Worm (Caenorhabditis elegans) whole organism, early embryonic: ENCODE data around the gene Y73F8A.14.
"Not testable (repeated sequence)": the region's sequence is repeated elsewhere in the genome, so short reads cannot be mapped to it uniquely, and the experiment has no call there.

Experiments
- B0310.2 ChIP-seq: sonication (generic microtip); optimal IDR thresholded peaks from 2 replicates; lab custom pipeline; 2016; ENCODE audit warnings: mild to moderate bottlenecking, missing genetic modification characterization, missing compliant biosample characterization
- F13C5.2 ChIP-seq: sonication (generic microtip); optimal IDR thresholded peaks from 2 replicates; lab custom pipeline; 2017; ENCODE audit warnings: mild to moderate bottlenecking, missing genetic modification characterization, inconsistent platforms, missing compliant biosample characterization
- aly-1 ChIP-seq: sonication (generic microtip); optimal IDR thresholded peaks from 2 replicates; lab custom pipeline; 2016; ENCODE audit warnings: missing genetic modification characterization, missing compliant biosample characterization
- ama-1 ChIP-seq: fragments of 150-350 bp; optimal IDR thresholded peaks from 2 replicates; lab custom pipeline; 2014
- ceh-13 ChIP-seq: fragments of 200-800 bp; sonication (Bioruptor generic); optimal IDR thresholded peaks from 2 replicates; lab custom pipeline; 2018; ENCODE audit warnings: mild to moderate bottlenecking, missing genetic modification characterization, missing compliant biosample characterization
- ceh-36 ChIP-seq: sonication (generic microtip); optimal IDR thresholded peaks from 2 replicates; lab custom pipeline; 2016; ENCODE audit warnings: missing genetic modification characterization, inconsistent platforms, missing compliant biosample characterization
- ets-7 ChIP-seq: sonication (generic microtip); optimal IDR thresholded peaks from 2 replicates; lab custom pipeline; 2016; ENCODE audit warnings: missing genotype, missing genetic modification characterization, missing compliant biosample characterization
- flt-1 ChIP-seq: fragments of 200-800 bp; sonication (Bioruptor generic); IDR thresholded peaks from 2 replicates; pipeline ENCODE4 v1.3.6; 2022; ENCODE audit warnings: missing genetic modification characterization, missing compliant biosample characterization
- hmbx-1 ChIP-seq: sonication (generic microtip); optimal IDR thresholded peaks from 2 replicates; lab custom pipeline; 2016; ENCODE audit warnings: mild to moderate bottlenecking, missing genetic modification characterization, missing compliant biosample characterization
- hmg-4 ChIP-seq: fragments of 200-800 bp; sonication (Bioruptor generic); optimal IDR thresholded peaks from 2 replicates; lab custom pipeline; 2018; ENCODE audit warnings: mild to moderate bottlenecking, missing genetic modification characterization, missing compliant biosample characterization
- hnd-1 ChIP-seq: sonication (generic microtip); optimal IDR thresholded peaks from 2 replicates; lab custom pipeline; 2016; ENCODE audit warnings: missing genetic modification characterization, missing compliant biosample characterization
- pes-1 ChIP-seq: fragments of 200-800 bp; sonication (Bioruptor generic); IDR thresholded peaks from 2 replicates; pipeline ENCODE4 v1.3.6; 2022; ENCODE audit warnings: missing genetic modification reagents, missing genetic modification characterization, missing compliant biosample characterization
- scrt-1 ChIP-seq: fragments of 200-800 bp; sonication (Bioruptor generic); IDR thresholded peaks from 2 replicates; pipeline ENCODE4 v1.3.6; 2022; ENCODE audit warnings: missing genetic modification characterization, missing compliant biosample characterization
- sea-1 ChIP-seq: fragments of 200-800 bp; sonication (Bioruptor generic); conservative IDR thresholded peaks from 2 replicates; pipeline ENCODE4 v1.3.6; 2022; ENCODE audit warnings: missing genetic modification characterization, missing compliant biosample characterization
- tbx-11 ChIP-seq: fragments of 200-800 bp; sonication (Bioruptor generic); IDR thresholded peaks from 2 replicates; pipeline ENCODE4 v1.3.6; 2022; ENCODE audit warnings: missing genetic modification characterization, missing compliant biosample characterization
- tbx-37 ChIP-seq: fragments of 200-800 bp; sonication (Bioruptor generic); conservative IDR thresholded peaks from 2 replicates; pipeline ENCODE4 v1.3.6; 2022; ENCODE audit warnings: missing genetic modification reagents, missing genetic modification characterization, missing compliant biosample characterization
- tra-4 ChIP-seq: sonication (generic microtip); optimal IDR thresholded peaks from 2 replicates; lab custom pipeline; 2017; ENCODE audit warnings: missing genetic modification characterization, missing compliant biosample characterization

Gene Y73F8A.14

DNA sequence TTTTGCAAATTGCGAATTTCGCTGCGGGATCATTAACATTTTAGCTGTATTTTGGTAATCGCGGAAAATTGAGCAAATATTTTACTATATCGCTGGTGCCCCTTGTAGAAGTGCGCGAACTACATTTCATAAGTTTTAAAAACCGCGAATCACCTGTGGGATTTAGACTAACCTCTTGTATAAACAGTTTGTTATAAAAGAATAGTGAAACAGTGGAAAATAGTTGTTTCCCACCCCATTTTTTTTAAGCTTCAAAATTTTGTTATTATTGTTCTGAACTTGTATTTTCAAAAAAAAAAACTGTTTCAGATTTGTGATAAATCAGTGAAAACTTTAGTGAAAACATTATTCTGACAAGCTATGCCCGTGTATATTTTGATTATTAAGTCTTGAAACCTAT is 3.4 kb downstream of the Y73F8A.14 start:
- TF ChIP-seq tbx-11 (GFP tag; lab: Robert Waterston, UW): no peak
- TF ChIP-seq flt-1 (GFP tag; lab: Robert Waterston, UW): no peak
- TF ChIP-seq hnd-1: no peak
- no peak for TF ChIP-seq ceh-36 (tag; lab: Kevin White, UChicago)
- TF ChIP-seq hmg-4 (GFP tag; lab: Kevin White, UChicago): no peak
- TF ChIP-seq hmbx-1: no peak
- TF ChIP-seq pes-1 (GFP tag; lab: Robert Waterston, UW): no peak
- TF ChIP-seq ama-1: no peak
- no peak for TF ChIP-seq F13C5.2 (tag; lab: Kevin White, UChicago)
- no peak for TF ChIP-seq tra-4
- no peak for TF ChIP-seq B0310.2 (tag; lab: Kevin White, UChicago)
- TF ChIP-seq sea-1 (GFP tag; lab: Robert Waterston, UW): no peak
- TF ChIP-seq ets-7: no peak
- TF ChIP-seq scrt-1 (GFP tag; lab: Robert Waterston, UW): no peak
- TF ChIP-seq aly-1 (tag; lab: Kevin White, UChicago): no peak

DNA sequence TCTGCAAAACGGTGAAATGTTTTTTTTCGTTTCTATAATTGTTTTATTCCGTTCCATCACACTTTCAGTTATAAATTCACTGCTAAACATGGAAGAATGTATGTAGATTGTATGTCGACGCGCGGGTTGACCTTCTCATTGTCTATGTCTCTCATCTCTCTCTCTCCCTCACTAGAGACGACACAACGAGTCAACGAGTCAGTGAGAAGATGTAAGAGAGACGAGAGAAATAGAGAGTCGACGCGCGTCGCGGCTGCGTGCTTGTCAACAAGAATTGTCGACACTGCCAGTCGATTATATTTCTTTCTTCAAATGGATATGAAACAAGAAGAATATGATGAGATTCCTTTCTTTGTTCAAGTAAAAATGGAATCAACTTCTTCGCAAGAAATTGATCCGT is 6.9 kb downstream of the Y73F8A.14 start, which contains the start of gene Y73F8A.13:
Gene Y73F8A.13, plus strand, starts transcription at position 240 of the 400 bp plus-strand sequence.
- TF ChIP-seq sea-1 (GFP tag; lab: Robert Waterston, UW): no peak
- TF ChIP-seq ceh-13 (GFP tag; lab: Kevin White, UChicago): no peak
- TF ChIP-seq flt-1 (GFP tag; lab: Robert Waterston, UW): no peak
- no peak for TF ChIP-seq ceh-36 (tag; lab: Kevin White, UChicago)
- TF ChIP-seq F13C5.2 (tag; lab: Kevin White, UChicago): no peak
- TF ChIP-seq tra-4: no peak
- TF ChIP-seq tbx-37: no peak
- no peak for TF ChIP-seq tbx-11 (GFP tag; lab: Robert Waterston, UW)
- no peak for TF ChIP-seq aly-1 (tag; lab: Kevin White, UChicago)
- TF ChIP-seq pes-1 (GFP tag; lab: Robert Waterston, UW): no peak
- no peak for TF ChIP-seq B0310.2 (tag; lab: Kevin White, UChicago)
- no peak for TF ChIP-seq hmbx-1
- TF ChIP-seq scrt-1 (GFP tag; lab: Robert Waterston, UW): no peak

DNA sequence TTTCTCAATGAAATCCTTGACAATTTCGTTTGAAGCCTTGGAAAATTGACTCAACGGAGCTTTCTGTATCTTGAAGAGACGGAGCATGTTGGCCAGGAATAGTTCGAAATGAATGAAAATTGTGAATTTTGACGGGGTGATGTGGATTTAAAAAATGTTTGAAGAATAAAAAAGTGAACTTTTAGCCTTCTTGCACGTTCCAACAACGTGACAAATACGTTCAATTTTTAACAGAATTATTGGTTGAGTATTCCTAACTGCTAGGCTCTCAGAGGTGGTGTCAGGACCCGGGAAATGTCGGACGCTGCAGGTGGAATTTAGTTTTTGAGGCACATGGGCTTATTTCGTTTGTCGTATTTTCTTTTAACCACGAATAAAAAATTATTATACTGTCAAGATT is 7.3 kb downstream of the Y73F8A.14 start, which contains the start of gene Y73F8A.12:
Gene Y73F8A.12, minus strand, starts transcription at position 101 of the 400 bp plus-strand sequence.
- not testable (repeated sequence) for TF ChIP-seq sea-1 (GFP tag; lab: Robert Waterston, UW); flt-1 (GFP tag; lab: Robert Waterston, UW); tra-4

DNA sequence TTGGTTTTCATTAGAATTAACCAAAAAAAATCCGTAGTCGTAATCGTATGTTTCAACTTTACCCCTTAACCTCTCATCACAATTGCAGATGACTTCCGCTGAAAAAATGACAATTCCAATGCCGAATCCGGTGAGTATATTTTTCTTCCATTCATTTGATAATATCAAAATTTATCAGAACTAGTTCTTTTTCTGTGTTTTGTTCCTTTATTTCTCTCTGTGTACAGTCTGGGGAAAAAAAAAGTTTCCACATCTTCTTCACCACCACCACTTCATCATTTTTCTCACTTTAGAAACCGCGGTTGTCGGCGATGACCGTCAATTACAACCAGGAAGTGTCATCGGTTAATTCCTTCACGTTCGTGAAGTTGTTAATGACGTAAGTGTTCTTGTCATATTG is 16.7 kb downstream of the Y73F8A.14 start, which contains the start of gene best-21:
Gene best-21, plus strand, starts transcription at position 301 of the 400 bp plus-strand sequence.
- TF ChIP-seq ceh-36 (tag; lab: Kevin White, UChicago): no peak
- TF ChIP-seq tbx-11 (GFP tag; lab: Robert Waterston, UW): no peak
- TF ChIP-seq tra-4: no peak
- no peak for TF ChIP-seq hnd-1
- no peak for TF ChIP-seq F13C5.2 (tag; lab: Kevin White, UChicago)
- TF ChIP-seq hmg-4 (GFP tag; lab: Kevin White, UChicago): no peak
- no peak for TF ChIP-seq B0310.2 (tag; lab: Kevin White, UChicago)
- no peak for TF ChIP-seq ama-1
- TF ChIP-seq ets-7: no peak
- no peak for TF ChIP-seq pes-1 (GFP tag; lab: Robert Waterston, UW)
- TF ChIP-seq aly-1 (tag; lab: Kevin White, UChicago): no peak
- no peak for TF ChIP-seq sea-1 (GFP tag; lab: Robert Waterston, UW)
- no peak for TF ChIP-seq flt-1 (GFP tag; lab: Robert Waterston, UW)
- no peak for TF ChIP-seq hmbx-1
- TF ChIP-seq scrt-1 (GFP tag; lab: Robert Waterston, UW): no peak
- no peak for TF ChIP-seq ceh-13 (GFP tag; lab: Kevin White, UChicago)
- TF ChIP-seq tbx-37: no peak

DNA sequence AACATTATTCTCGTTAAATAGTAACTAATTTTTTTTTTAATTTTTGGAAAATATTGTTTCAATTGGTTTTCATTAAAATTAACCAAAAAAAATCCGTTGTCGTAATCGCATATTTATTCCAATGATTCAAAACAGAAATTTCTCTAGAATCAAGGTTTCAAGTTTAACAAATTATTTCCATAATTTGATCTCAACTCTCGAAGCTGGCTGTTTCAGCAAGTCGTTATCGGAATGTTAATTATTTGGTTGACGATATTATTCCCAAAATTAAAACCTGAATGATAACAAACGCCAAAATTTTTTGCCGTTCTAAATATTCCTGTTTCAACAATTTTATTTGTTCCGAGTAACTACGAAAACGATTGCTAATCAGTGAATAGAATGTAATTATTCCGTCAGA is 18.8 kb downstream of the Y73F8A.14 start:
- no peak for TF ChIP-seq hmbx-1
- TF ChIP-seq hmg-4 (GFP tag; lab: Kevin White, UChicago): no peak
- no peak for TF ChIP-seq aly-1 (tag; lab: Kevin White, UChicago)
- TF ChIP-seq flt-1 (GFP tag; lab: Robert Waterston, UW): no peak
- no peak for TF ChIP-seq sea-1 (GFP tag; lab: Robert Waterston, UW)
- no peak for TF ChIP-seq ets-7
- TF ChIP-seq F13C5.2 (tag; lab: Kevin White, UChicago): no peak
- TF ChIP-seq scrt-1 (GFP tag; lab: Robert Waterston, UW): no peak
- no peak for TF ChIP-seq hnd-1
- TF ChIP-seq ceh-36 (tag; lab: Kevin White, UChicago): no peak
- no peak for TF ChIP-seq ama-1
- TF ChIP-seq tbx-37: no peak
- TF ChIP-seq pes-1 (GFP tag; lab: Robert Waterston, UW): no peak
- TF ChIP-seq tbx-11 (GFP tag; lab: Robert Waterston, UW): no peak
- TF ChIP-seq B0310.2 (tag; lab: Kevin White, UChicago): no peak

DNA sequence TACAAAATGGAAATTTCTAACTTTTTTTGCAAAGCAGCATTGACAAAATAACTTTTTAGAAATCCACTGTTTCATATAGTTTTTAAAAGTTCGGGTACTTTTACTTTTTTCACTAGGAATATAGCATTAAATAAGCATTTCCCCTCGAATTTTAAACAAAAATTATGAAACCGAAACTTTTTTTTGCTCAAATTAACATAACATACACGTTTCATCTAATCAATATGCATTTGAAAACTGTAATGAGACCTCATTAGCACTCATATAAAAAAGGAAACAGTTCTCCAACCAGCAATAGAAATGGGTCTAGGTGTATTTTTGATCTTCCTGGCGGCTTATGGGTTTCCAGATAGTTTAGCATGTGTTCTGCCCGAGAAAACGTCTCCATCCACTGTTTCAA is 24.8 kb downstream of the Y73F8A.14 start, which contains the start of gene Y73F8A.10:
Gene Y73F8A.10, plus strand, starts transcription at position 301 of the 400 bp plus-strand sequence.
- no peak for TF ChIP-seq F13C5.2 (tag; lab: Kevin White, UChicago)
- TF ChIP-seq pes-1 (GFP tag; lab: Robert Waterston, UW): no peak
- TF ChIP-seq ceh-36 (tag; lab: Kevin White, UChicago): no peak
- TF ChIP-seq hmbx-1: no peak
- no peak for TF ChIP-seq B0310.2 (tag; lab: Kevin White, UChicago)

DNA sequence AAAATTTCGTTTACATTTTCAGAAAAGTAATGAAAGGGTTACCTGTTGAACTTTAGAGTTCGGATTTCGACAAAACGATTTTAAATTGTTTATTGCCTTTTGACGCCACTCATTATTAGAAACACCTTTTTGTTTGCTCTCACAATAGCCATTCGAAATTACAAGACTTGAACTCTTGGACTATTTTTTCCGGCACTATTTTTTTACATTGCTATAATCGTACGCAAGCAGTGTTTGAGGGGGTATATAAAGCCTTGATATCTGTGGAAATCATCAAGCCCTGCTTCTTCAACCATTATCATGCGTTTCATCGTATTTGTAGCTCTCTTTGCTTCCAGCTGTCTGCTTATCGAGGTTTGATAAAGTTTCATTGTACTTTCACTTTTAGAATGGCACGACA is 27.3 kb downstream of the Y73F8A.14 start, which contains the start of gene pqn-91:
Gene pqn-91, plus strand, starts transcription at position 301 of the 400 bp plus-strand sequence.
- no peak for TF ChIP-seq F13C5.2 (tag; lab: Kevin White, UChicago)
- TF ChIP-seq pes-1 (GFP tag; lab: Robert Waterston, UW): no peak
- TF ChIP-seq sea-1 (GFP tag; lab: Robert Waterston, UW): no peak

DNA sequence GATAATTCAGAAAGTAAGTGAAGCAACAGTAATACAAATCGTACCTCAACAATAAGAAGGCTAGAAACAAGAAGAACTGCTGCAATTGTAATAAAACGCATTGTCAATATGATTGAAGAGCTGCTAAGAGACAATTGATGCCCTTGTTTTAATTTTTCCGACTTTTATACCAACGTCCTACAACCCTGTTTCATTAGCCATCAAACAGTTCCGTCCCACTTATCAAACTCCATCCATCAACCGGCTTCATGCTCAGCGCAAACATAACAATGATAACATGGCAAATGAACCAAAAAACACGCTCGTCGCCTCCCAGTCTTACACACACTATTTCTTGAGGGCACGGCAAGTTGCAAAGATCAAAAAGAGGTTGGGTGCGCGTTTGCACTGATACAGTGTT is 27.7 kb downstream of the Y73F8A.14 start, which contains the start of gene pqn-90:
Gene pqn-90, minus strand, starts transcription at position 101 of the 400 bp plus-strand sequence.
- TF ChIP-seq tbx-37 (no peak), hmg-4 (GFP tag; lab: Kevin White, UChicago) (no peak), hnd-1 (no peak), F13C5.2 (tag; lab: Kevin White, UChicago) (no peak), sea-1 (GFP tag; lab: Robert Waterston, UW) (no peak), ama-1 (no peak), scrt-1 (GFP tag; lab: Robert Waterston, UW) (no peak), pes-1 (GFP tag; lab: Robert Waterston, UW) (no peak), aly-1 (tag; lab: Kevin White, UChicago) (no peak), tbx-11 (GFP tag; lab: Robert Waterston, UW) (no peak), tra-4 (no peak)
